Worm (Caenorhabditis elegans): ENCODE results near the gene coq-3.

DNA sequence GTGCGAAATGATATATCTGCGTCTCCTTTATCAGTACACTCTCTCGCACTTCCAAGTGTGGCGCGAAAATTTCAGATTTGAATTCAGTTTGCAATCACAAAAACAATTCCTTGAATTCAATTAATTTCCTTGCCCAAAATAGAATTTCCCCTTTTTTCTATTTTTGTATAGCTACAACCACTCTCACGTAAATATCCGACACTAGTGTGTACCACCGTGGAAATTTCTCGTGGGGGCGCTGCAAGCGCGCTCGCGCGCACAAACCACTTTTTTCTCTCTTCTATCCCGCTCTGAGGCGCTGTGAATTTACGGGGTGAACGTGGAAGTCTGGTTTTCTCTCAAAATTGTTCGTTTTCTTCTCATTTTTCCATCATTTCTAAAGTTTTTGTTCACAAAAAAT lies 14.6 kb downstream of the coq-3 start, which contains the start of gene Y57G11C.8:
- TF ChIP-seq scrt-1 (GFP tag; IDR thresholded peaks at IDR 0.05), result no peak
- no peak for TF ChIP-seq sea-1 (GFP tag; conservative IDR thresholded peaks at IDR 0.05)
- TF ChIP-seq ama-1 (optimal IDR thresholded peaks at IDR 0.05), result no peak
- no peak for TF ChIP-seq hnd-1 (tag; optimal IDR thresholded peaks at IDR 0.05)
